Worm (Caenorhabditis elegans): ENCODE data around the gene exos-9.

Gene exos-9

ce11 chrIII:7198838-7199237 is 965 bp upstream of the exos-9 start, which contains the start of gene pfd-5 (continued):
- no peak for TF ChIP-seq egl-27 (tag; optimal IDR thresholded peaks at IDR 0.05)
- no peak for TF ChIP-seq vab-15 (tag; optimal IDR thresholded peaks at IDR 0.05)
- TF ChIP-seq jun-1 (tag; optimal IDR thresholded peaks at IDR 0.05): no peak
- peak; percentile 85 for TF ChIP-seq nhr-47 (tag; optimal IDR thresholded peaks at IDR 0.05)
- TF ChIP-seq nhr-11 (tag; optimal IDR thresholded peaks at IDR 0.05): no peak
- TF ChIP-seq rnt-1 (tag; optimal IDR thresholded peaks at IDR 0.05): peak; percentile 97
- TF ChIP-seq nhr-28 (tag; optimal IDR thresholded peaks at IDR 0.05): no peak
- TF ChIP-seq hpl-2 (GFP tag; optimal IDR thresholded peaks at IDR 0.05): no peak
- TF ChIP-seq zag-1 (tag; optimal IDR thresholded peaks at IDR 0.05): no peak
- TF ChIP-seq efl-1 (optimal IDR thresholded peaks at IDR 0.05): peak; percentile 81 to 96
- peak; percentile 95 to 99 for TF ChIP-seq efl-1 (GFP tag; optimal IDR thresholded peaks at IDR 0.05 in 1 of 2)
- no peak for TF ChIP-seq mab-9 (GFP tag; IDR thresholded peaks at IDR 0.05)
- peak; percentile 67 for TF ChIP-seq isw-1 (GFP tag; IDR thresholded peaks at IDR 0.05)
- no peak for TF ChIP-seq grh-1 (GFP tag; IDR thresholded peaks at IDR 0.05)
- peak; percentile 84 for TF ChIP-seq nhr-90 (tag; optimal IDR thresholded peaks at IDR 0.05; ENCODE audit: poor library complexity)
- peak; percentile 4 for TF ChIP-seq pag-3 (tag; optimal IDR thresholded peaks at IDR 0.05; ENCODE audit: borderline replicate concordance, insufficient read depth)
- peak; percentile 77 for TF ChIP-seq xbp-1 (tag; optimal IDR thresholded peaks at IDR 0.05)
- no peak for TF ChIP-seq zip-4 (GFP tag; optimal IDR thresholded peaks at IDR 0.05)
- TF ChIP-seq mdl-1 (tag; optimal IDR thresholded peaks at IDR 0.05): peak in 1 of 2 experiments; percentile 36
- TF ChIP-seq skn-1 (tag; optimal IDR thresholded peaks at IDR 0.05): peak; percentile 51
- TF ChIP-seq ceh-63 (GFP tag; optimal IDR thresholded peaks at IDR 0.05): no peak
- TF ChIP-seq egl-13 (tag; optimal IDR thresholded peaks at IDR 0.05): peak; percentile 81
- TF ChIP-seq unc-30 (tag; optimal IDR thresholded peaks at IDR 0.05): no peak
- TF ChIP-seq mef-2 (tag; optimal IDR thresholded peaks at IDR 0.05): no peak
- TF ChIP-seq lir-3 (tag; optimal IDR thresholded peaks at IDR 0.05; ENCODE audit: poor library complexity): peak; percentile 94
- peak; percentile 43 for TF ChIP-seq elt-2 (tag; optimal IDR thresholded peaks at IDR 0.05)
- TF ChIP-seq lin-14 (GFP tag; optimal IDR thresholded peaks at IDR 0.05): peak; percentile 76
- no peak for TF ChIP-seq nhr-12 (tag; optimal IDR thresholded peaks at IDR 0.05)
- TF ChIP-seq unc-86 (tag; optimal IDR thresholded peaks at IDR 0.05): peak; percentile 51
- no peak for TF ChIP-seq sup-37 (GFP tag; optimal IDR thresholded peaks at IDR 0.05)
- TF ChIP-seq C04F5.9 (tag; optimal IDR thresholded peaks at IDR 0.05): peak; percentile 47
- TF ChIP-seq ama-1 (optimal IDR thresholded peaks at IDR 0.05): no peak
- TF ChIP-seq lin-13 (GFP tag; optimal IDR thresholded peaks at IDR 0.05): peak; percentile 49
- no peak for TF ChIP-seq elt-3 (tag; optimal IDR thresholded peaks at IDR 0.05)
- TF ChIP-seq hlh-4 (tag; optimal IDR thresholded peaks at IDR 0.05): no peak
- TF ChIP-seq ceh-82 (tag; optimal IDR thresholded peaks at IDR 0.05): peak; percentile 46 to 66 (median 51)
- TF ChIP-seq lin-15B (tag; optimal IDR thresholded peaks at IDR 0.05): peak; percentile 25
- TF ChIP-seq lin-35 (GFP tag; optimal IDR thresholded peaks at IDR 0.05): peak; percentile 96 to 97
- TF ChIP-seq aly-2 (tag; optimal IDR thresholded peaks at IDR 0.05): no peak
- TF ChIP-seq hlh-17 (GFP tag; optimal IDR thresholded peaks at IDR 0.05; ENCODE audit: borderline replicate concordance): no peak
- peak; percentile 10 for TF ChIP-seq F16B12.6 (tag; optimal IDR thresholded peaks at IDR 0.05)
- peak; percentile 76 for TF ChIP-seq fkh-4 (tag; optimal IDR thresholded peaks at IDR 0.05; ENCODE audit: borderline replicate concordance)
- TF ChIP-seq nhr-19 (GFP tag; conservative IDR thresholded peaks at IDR 0.05): peak; percentile 77
- TF ChIP-seq lin-39 (tag; optimal IDR thresholded peaks at IDR 0.05): no peak
- TF ChIP-seq nhr-84 (tag; optimal IDR thresholded peaks at IDR 0.05): no peak
- no peak for TF ChIP-seq fkh-10 (GFP tag; optimal IDR thresholded peaks at IDR 0.05)
- peak; percentile 91 for TF ChIP-seq nhr-85 (tag)
- no peak for TF ChIP-seq aha-1 (tag; optimal IDR thresholded peaks at IDR 0.05)
- TF ChIP-seq pax-3 (tag; optimal IDR thresholded peaks at IDR 0.05): peak; percentile 81
- TF ChIP-seq ces-1 (GFP tag; optimal IDR thresholded peaks at IDR 0.05): no peak
- peak; percentile 39 for TF ChIP-seq Y116A8C.19 (tag; optimal IDR thresholded peaks at IDR 0.05; ENCODE audit: borderline replicate concordance)
- TF ChIP-seq mep-1 (tag; optimal IDR thresholded peaks at IDR 0.05): peak; percentile 79
- TF ChIP-seq pqm-1 (tag; optimal IDR thresholded peaks at IDR 0.05): no peak
